Fruit fly (Drosophila melanogaster) whole organism, embryonic: Measurements from ENCODE around the gene Bet5.

Experiments
- CG14965 ChIP-seq: fragments of 200-800 bp; sonication (Bioruptor generic); optimal IDR thresholded peaks from 2 replicates; lab custom pipeline; 2016; ENCODE audit warnings: missing biosample characterization, missing genetic modification characterization, borderline replicate concordance
- chn ChIP-seq: fragments of 200-800 bp; sonication (Bioruptor generic); optimal IDR thresholded peaks from 2 replicates; lab custom pipeline; 2016; ENCODE audit warnings: missing biosample characterization, missing genetic modification characterization
- fd96Cb ChIP-seq: fragments of 200-800 bp; sonication (Bioruptor generic); optimal IDR thresholded peaks from 2 replicates; lab custom pipeline; 2018; ENCODE audit warnings: missing biosample characterization, mild to moderate bottlenecking, missing genetic modification characterization, moderate library complexity
- tup ChIP-seq: fragments of 200-800 bp; sonication (Bioruptor generic); optimal IDR thresholded peaks from 2 replicates; lab custom pipeline; 2016; ENCODE audit warnings: missing biosample characterization, mild to moderate bottlenecking, missing genetic modification characterization, moderate library complexity

dm6 chr3R:30195606-30196049 is 15.6 kb downstream of the Bet5 start:
- no peak for TF ChIP-seq tup (GFP tag; lab: Kevin White, UChicago)
- TF ChIP-seq CG14965 = no peak
- TF ChIP-seq chn = no peak
- no peak for TF ChIP-seq fd96Cb (tag; lab: Kevin White, UChicago)
